Worm (Caenorhabditis elegans) whole organism, late embryonic: Measurements from ENCODE around the gene srab-12.

Experiments
- che-1 ChIP-seq: sonication (generic microtip); optimal IDR thresholded peaks from 2 replicates; lab custom pipeline; 2016; ENCODE audit warnings: mild to moderate bottlenecking, missing genetic modification characterization, missing compliant biosample characterization
- nhr-11 ChIP-seq: fragments of 150-350 bp; optimal IDR thresholded peaks from 2 replicates; lab custom pipeline; 2014; ENCODE audit warnings: missing biosample characterization, missing genetic modification characterization
- unc-55 ChIP-seq: sonication (generic microtip); optimal IDR thresholded peaks from 2 replicates; lab custom pipeline; 2017; ENCODE audit warnings: missing biosample characterization, missing genetic modification reagents, missing genetic modification characterization

ce11 chrV:17755592-17755991 lies 27.9 kb downstream of the srab-12 start, which contains the start of gene pgp-9:
- TF ChIP-seq nhr-11 (no peak), che-1 (tag; lab: Kevin White, UChicago) (no peak), unc-55 (GFP tag; lab: Kevin White, UChicago) (no peak)
